Worm (Caenorhabditis elegans) whole organism, L4 larva: ENCODE measurements around the gene C04C3.14.

Source experiments
- F44E2.7 ChIP-seq: fragments of 200-800 bp; sonication (Bioruptor generic); IDR thresholded peaks from 2 replicates; pipeline ENCODE4 v2.1.2; 2022; ENCODE audit warnings: missing genetic modification characterization, missing compliant biosample characterization
- Y5F2A.4 ChIP-seq: fragments of 200-800 bp; sonication (Bioruptor generic); optimal IDR thresholded peaks from 2 replicates; lab custom pipeline; 2018; ENCODE audit warnings: mild to moderate bottlenecking, missing genetic modification characterization, missing compliant biosample characterization
- aha-1 ChIP-seq: fragments of 150-350 bp; peaks from one replicate; lab custom pipeline; 2014; ENCODE audit warnings: missing biosample characterization, missing genetic modification characterization
- aly-2 ChIP-seq: sonication (generic microtip); optimal IDR thresholded peaks from 2 replicates; lab custom pipeline; 2018; ENCODE audit warnings: missing biosample characterization, missing genetic modification characterization
- arid-1 ChIP-seq: fragments of 200-800 bp; sonication (Bioruptor generic); conservative IDR thresholded peaks from 2 replicates; pipeline ENCODE4 v1.3.6; 2022; ENCODE audit warnings: missing genetic modification reagents, missing genetic modification characterization, missing compliant biosample characterization
- attf-4 ChIP-seq: sonication (generic microtip); optimal IDR thresholded peaks from 3 replicates; lab custom pipeline; 2017; ENCODE audit warnings: missing biosample characterization, missing genetic modification characterization
- ceh-32 ChIP-seq: sonication (generic microtip); optimal IDR thresholded peaks from 2 replicates; lab custom pipeline; 2016; ENCODE audit warnings: mild to moderate bottlenecking, missing genetic modification characterization, missing compliant biosample characterization; ENCODE audit not compliant: poor library complexity
- ceh-82 ChIP-seq: sonication (generic microtip); optimal IDR thresholded peaks from 2 replicates; lab custom pipeline; 2017; ENCODE audit warnings: missing biosample characterization, missing genetic modification characterization
- dmd-6 ChIP-seq: fragments of 200-800 bp; sonication (Bioruptor generic); IDR thresholded peaks from 2 replicates; pipeline ENCODE4 v1.3.6; 2022; ENCODE audit warnings: missing genetic modification reagents, missing genetic modification characterization, missing compliant biosample characterization
- dpl-1 ChIP-seq: fragments of 150-350 bp; optimal IDR thresholded peaks from 2 replicates; lab custom pipeline; 2014; ENCODE audit warnings: missing biosample characterization, missing genetic modification reagents, missing genetic modification characterization
- duxl-1 ChIP-seq: sonication (generic microtip); optimal IDR thresholded peaks from 2 replicates; lab custom pipeline; 2016; ENCODE audit warnings: mild to moderate bottlenecking, missing genetic modification characterization, moderate library complexity, missing compliant biosample characterization; ENCODE audit not compliant: poor library complexity
- hif-1 ChIP-seq, 2 experiments: sonication (generic microtip); optimal IDR thresholded peaks; 2 replicates each; lab custom pipeline; 2016 to 2017; ENCODE audit warnings: missing compliant biosample characterization in 2 of 2, missing genetic modification characterization in 2 of 2, missing genetic modification reagents in 2 of 2, missing genotype in 2 of 2, mild to moderate bottlenecking in 1 of 2
- lin-1 ChIP-seq: fragments of 200-800 bp; sonication (Bioruptor generic); IDR thresholded peaks from 2 replicates; pipeline ENCODE4 v1.3.6; 2022; ENCODE audit warnings: missing genetic modification reagents, missing genetic modification characterization, missing compliant biosample characterization
- lin-13 ChIP-seq: fragments of 150-350 bp; optimal IDR thresholded peaks from 2 replicates; lab custom pipeline; 2014; ENCODE audit warnings: missing biosample characterization, missing genetic modification reagents, missing genetic modification characterization
- lir-3 ChIP-seq: sonication (generic microtip); optimal IDR thresholded peaks from 2 replicates; lab custom pipeline; 2016; ENCODE audit warnings: mild to moderate bottlenecking, missing genetic modification characterization, missing compliant biosample characterization
- madf-5 ChIP-seq, 2 experiments: fragments of 200-800 bp; sonication (Bioruptor generic); IDR thresholded peaks; 2 replicates each; pipeline ENCODE4 v1.3.6; 2022; ENCODE audit warnings: missing compliant biosample characterization in 2 of 2, missing genetic modification characterization in 2 of 2
- madf-9 ChIP-seq: fragments of 200-800 bp; sonication (Bioruptor generic); conservative IDR thresholded peaks from 2 replicates; pipeline ENCODE4 v1.3.6; 2022; ENCODE audit warnings: missing genetic modification reagents, missing genetic modification characterization, missing compliant biosample characterization
- mes-2 ChIP-seq: sonication (generic microtip); optimal IDR thresholded peaks from 2 replicates; lab custom pipeline; 2016; ENCODE audit warnings: missing genotype, mild to moderate bottlenecking, missing genetic modification characterization, missing compliant biosample characterization; ENCODE audit not compliant: poor library complexity, severe bottlenecking
- nhr-28 ChIP-seq: fragments of 150-350 bp; optimal IDR thresholded peaks from 2 replicates; lab custom pipeline; 2014; ENCODE audit warnings: missing biosample characterization, missing genetic modification characterization
- pha-4 ChIP-seq, 2 experiments: fragments of 150-350 bp in 1 of 2; fragments of 200-800 bp in 1 of 2; sonication (Bioruptor generic) in 1 of 2; IDR thresholded peaks in 1 of 2; optimal IDR thresholded peaks in 1 of 2; 2 replicates each; pipeline versions ENCODE4 v1.3.6 to Lab custom; 2014 to 2022; ENCODE audit warnings: missing genetic modification characterization in 2 of 2, missing genetic modification reagents in 2 of 2, missing biosample characterization in 1 of 2, missing compliant biosample characterization in 1 of 2
- sdz-12 ChIP-seq: fragments of 200-800 bp; sonication (Bioruptor generic); optimal IDR thresholded peaks from 2 replicates; lab custom pipeline; 2018; ENCODE audit warnings: mild to moderate bottlenecking, missing genetic modification characterization, missing compliant biosample characterization
- set-16 ChIP-seq: fragments of 200-800 bp; sonication (Bioruptor generic); IDR thresholded peaks from 2 replicates; pipeline ENCODE4 v1.3.6; 2022; ENCODE audit warnings: missing genetic modification reagents, missing genetic modification characterization, missing compliant biosample characterization
- snpc-4 ChIP-seq: fragments of 150-350 bp; optimal IDR thresholded peaks from 2 replicates; lab custom pipeline; 2014; ENCODE audit warnings: missing biosample characterization, missing genetic modification characterization
- unc-130 ChIP-seq: sonication (generic microtip); optimal IDR thresholded peaks from 2 replicates; lab custom pipeline; 2016; ENCODE audit warnings: missing genetic modification reagents, missing genetic modification characterization, missing compliant biosample characterization
- zip-11 ChIP-seq: fragments of 200-800 bp; sonication (Bioruptor generic); IDR thresholded peaks from 2 replicates; pipeline ENCODE4 v1.3.6; 2022; ENCODE audit warnings: missing genetic modification characterization, missing compliant biosample characterization
- ztf-7 ChIP-seq: fragments of 150-350 bp; optimal IDR thresholded peaks from 2 replicates; lab custom pipeline; 2014; ENCODE audit warnings: missing biosample characterization, missing genetic modification characterization

C04C3.14 gene

DNA sequence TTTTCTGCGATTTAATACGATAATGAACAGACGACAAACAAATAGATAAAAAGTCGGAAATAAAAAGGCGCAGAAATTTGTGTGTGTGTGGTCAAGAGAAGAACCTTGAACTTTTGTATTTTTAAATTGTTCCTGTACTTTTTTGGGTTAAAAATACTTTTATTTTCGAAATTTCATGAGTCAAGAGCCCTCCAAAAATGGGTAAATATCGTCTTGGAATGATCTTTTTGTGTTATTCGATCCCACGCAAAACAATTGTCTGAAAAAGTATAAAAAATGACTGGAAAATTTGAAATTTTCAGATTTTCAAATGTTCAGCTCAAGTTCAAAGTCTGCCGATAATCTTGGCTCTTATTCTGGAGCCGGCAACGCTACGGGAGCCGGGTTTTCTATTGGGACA is at the start of gene C04C3.14:
Gene C04C3.14, plus strand, starts transcription at position 301 of the 400 bp plus-strand sequence.
- TF ChIP-seq dpl-1 (GFP tag; lab: Kevin White, UChicago), result no peak
- TF ChIP-seq aly-2 (tag; lab: Kevin White, UChicago), result no peak
- TF ChIP-seq lin-13 (GFP tag; lab: Kevin White, UChicago), result no peak
- TF ChIP-seq sdz-12 (GFP tag; lab: Kevin White, UChicago), result no peak
- no peak for TF ChIP-seq Y5F2A.4 (GFP tag; lab: Kevin White, UChicago)
- TF ChIP-seq lir-3 (tag; lab: Kevin White, UChicago), result no peak
- TF ChIP-seq F44E2.7, result no peak

DNA sequence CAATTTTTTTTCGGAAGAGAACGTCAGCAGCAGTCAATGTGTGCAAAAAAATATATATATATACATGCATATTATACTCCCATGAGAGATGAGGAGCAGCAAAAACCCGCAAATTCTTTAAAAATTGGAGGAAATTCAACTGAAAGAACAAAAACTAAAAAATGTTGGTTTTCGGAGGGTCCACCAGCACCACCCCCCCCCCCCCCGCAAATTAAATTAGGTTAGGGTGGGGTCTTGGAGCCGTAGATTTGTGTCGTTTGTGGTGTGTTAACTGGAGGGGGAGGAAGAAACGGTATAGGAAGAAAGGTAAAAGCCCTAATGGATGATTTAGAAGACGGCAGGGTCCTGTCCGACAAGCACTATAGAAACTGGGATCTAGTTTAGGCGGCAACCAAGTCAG is 47.3 kb upstream of the C04C3.14 start:
- TF ChIP-seq ceh-32 (tag; lab: Kevin White, UChicago) (no peak), set-16 (GFP tag; lab: Robert Waterston, UW) (peak; percentile 69), lin-13 (GFP tag; lab: Kevin White, UChicago) (no peak), dmd-6 (GFP tag; lab: Robert Waterston, UW) (no peak), dpl-1 (GFP tag; lab: Kevin White, UChicago) (no peak), attf-4 (tag; lab: Kevin White, UChicago) (no peak), snpc-4 (tag; lab: Kevin White, UChicago) (no peak)
- TF ChIP-seq, all 104 proteins: peak for 1

DNA sequence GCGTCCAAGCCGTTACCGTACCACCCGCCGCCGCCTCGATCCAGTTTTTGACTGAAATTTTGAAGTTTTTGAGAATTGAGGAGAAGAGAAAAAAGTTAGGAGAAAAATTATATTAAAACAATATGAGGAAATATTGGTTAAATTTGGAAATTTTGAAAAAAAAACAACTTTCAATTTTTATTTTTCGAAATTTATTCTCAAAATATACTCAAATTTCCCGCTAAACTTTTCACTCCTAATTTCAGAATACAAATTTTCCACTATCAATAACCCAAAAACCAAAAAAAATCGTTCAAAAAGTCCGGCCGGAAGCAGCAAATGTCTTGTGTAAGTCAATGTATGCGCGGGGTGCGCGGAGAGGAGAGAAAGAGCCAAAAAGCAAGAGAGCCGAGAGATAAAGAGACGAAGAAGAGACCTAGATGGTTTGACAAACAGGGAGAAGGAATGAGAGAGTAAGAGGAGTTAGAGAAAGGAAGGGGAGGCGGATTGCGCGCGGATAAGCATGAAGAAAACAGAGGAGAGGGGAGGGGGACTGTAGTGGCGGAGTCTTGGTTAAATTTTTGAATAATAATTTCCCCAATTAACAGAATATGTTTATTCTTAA is 45.6 kb upstream of the C04C3.14 start, which contains the start of gene elks-1:
Gene elks-1, minus strand, starts transcription at position 51 of the 604 bp plus-strand sequence.
- no peak for TF ChIP-seq pha-4 (GFP tag; IDR thresholded peaks at IDR 0.05; lab: Robert Waterston, UW)
- TF ChIP-seq pha-4 (tag; optimal IDR thresholded peaks at IDR 0.05; lab: Kevin White, UChicago), result peak; percentile 2
- no peak for TF ChIP-seq hif-1 (tag; optimal IDR thresholded peaks at IDR 0.05; lab: Kevin White, UChicago)
- no peak for TF ChIP-seq lin-13 (GFP tag; lab: Kevin White, UChicago)
- TF ChIP-seq mes-2 (tag; lab: Kevin White, UChicago), result peak; percentile 49
- TF ChIP-seq snpc-4 (tag; lab: Kevin White, UChicago), result no peak
- no peak for TF ChIP-seq ztf-7 (tag; lab: Kevin White, UChicago)
- TF ChIP-seq set-16 (GFP tag; lab: Robert Waterston, UW), result 0 out of 2 replicates have a peak, but pooled peaks have one; percentile 9
- TF ChIP-seq madf-9 (GFP tag; lab: Robert Waterston, UW), result peak; percentile 14; the same call in 1 of the 2 replicates
- TF ChIP-seq, all 104 proteins: peak for 4

DNA sequence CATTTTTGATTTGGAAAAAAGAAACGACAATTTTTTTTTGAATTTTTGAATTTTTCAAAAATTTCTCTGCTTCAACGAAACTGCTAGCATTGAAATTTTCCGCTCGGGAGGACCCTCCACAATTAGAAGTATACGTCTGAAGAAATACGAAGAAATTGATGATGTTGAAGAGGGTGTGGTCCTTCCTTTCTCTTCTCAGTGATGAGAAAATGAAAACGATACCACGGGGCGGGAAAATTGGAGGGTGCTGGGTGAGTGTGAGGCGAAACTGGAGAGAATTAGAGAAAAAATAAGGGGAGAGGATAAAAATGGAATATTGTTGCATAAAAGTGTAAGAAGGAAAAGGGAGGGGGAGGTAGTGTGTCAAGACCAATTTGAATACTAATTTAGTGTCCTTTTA is 43.7 kb upstream of the C04C3.14 start:
- TF ChIP-seq madf-5 (GFP tag; IDR thresholded peaks at IDR 0.05; lab: Robert Waterston, UW), result no peak
- no peak for TF ChIP-seq arid-1 (GFP tag; lab: Robert Waterston, UW)
- TF ChIP-seq ceh-32 (tag; lab: Kevin White, UChicago), result no peak
- no peak for TF ChIP-seq nhr-28 (tag; lab: Kevin White, UChicago)
- no peak for TF ChIP-seq duxl-1

DNA sequence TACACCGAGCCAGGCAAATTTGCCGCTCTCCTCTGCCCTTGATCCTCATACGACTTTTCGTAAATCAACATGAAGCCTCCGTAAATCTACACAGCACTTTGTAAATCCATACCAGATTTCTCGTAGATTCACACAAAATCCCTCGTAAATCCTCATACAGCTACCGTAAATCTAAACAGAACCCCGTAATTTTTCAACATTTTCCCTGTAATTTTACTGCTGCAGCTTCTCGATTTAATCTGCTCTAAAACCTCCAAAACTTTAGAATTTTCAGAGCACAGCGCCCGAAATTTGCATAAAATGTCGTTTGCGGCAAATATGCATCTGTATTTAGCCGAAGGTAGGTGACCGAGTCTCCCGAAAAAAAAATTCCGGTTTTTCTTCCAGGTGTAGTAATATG is 40.9 kb upstream of the C04C3.14 start, which contains the start of gene F42A6.1:
Gene F42A6.1, plus strand, starts transcription at position 301 of the 400 bp plus-strand sequence.
- TF ChIP-seq unc-130 (GFP tag; lab: Kevin White, UChicago), result no peak
- TF ChIP-seq aha-1, result peak; percentile 16

DNA sequence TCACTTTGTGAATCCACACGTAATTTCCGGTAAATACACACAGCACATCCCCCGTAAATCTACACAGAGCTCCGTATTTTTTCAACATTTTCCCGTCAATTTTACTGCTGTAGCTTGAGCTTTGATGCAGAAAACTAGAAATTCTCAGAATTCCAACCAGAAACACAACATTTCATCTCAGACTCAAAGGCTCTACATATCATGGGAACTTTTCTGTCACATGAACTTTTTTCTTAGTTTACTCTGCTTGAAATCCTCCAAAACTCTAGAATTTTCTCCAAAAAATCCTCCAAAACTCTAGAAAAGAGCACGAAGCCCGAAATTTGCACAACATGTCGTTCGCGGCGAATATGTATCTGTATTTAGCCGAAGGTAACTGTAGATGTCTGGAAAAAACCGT is 32.5 kb upstream of the C04C3.14 start, which contains the start of gene Y55H10A.2:
Gene Y55H10A.2, plus strand, starts transcription at position 301 of the 400 bp plus-strand sequence.
- TF ChIP-seq aha-1, result peak; percentile 69
- no peak for TF ChIP-seq zip-11 (GFP tag; lab: Robert Waterston, UW)
- no peak for TF ChIP-seq lin-1

DNA sequence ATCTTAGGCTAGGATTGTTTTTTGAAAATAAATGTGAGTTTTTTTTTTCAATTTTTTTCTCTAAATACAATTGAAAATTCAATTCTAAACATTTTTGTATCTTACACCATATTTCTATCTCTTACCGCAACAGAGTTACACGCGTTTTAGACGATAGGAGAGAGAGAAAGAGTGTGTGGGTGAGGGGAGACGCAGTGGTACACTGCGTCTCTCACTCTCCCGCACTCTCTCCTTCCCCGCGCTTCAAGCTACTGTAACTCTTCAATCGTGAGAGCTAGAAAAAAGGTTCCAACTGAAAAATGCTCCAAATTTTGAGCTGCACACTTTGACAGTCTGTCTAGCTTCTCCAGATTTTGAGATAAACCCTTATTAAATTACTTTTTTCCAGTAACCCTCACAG is 31.9 kb upstream of the C04C3.14 start:
- no peak for TF ChIP-seq pha-4 (GFP tag; IDR thresholded peaks at IDR 0.05; lab: Robert Waterston, UW)
- no peak for TF ChIP-seq pha-4 (tag; optimal IDR thresholded peaks at IDR 0.05; lab: Kevin White, UChicago)
- TF ChIP-seq ceh-82 (tag; lab: Kevin White, UChicago), result no peak
- no peak for TF ChIP-seq dmd-6 (GFP tag; lab: Robert Waterston, UW)
